Worm (Caenorhabditis elegans) whole organism, L4 larva: ENCODE data around the gene K12H6.6.
A peak's percentile ranks its signal among the peaks of the same experiment; 100 is the strongest.

Source experiments
- F26F4.8 ChIP-seq: fragments of 200-800 bp; sonication (Bioruptor generic); conservative IDR thresholded peaks from 2 replicates; pipeline ENCODE4 v1.3.6; 2022; ENCODE audit warnings: missing genetic modification characterization, missing compliant biosample characterization
- F44E2.7 ChIP-seq: fragments of 200-800 bp; sonication (Bioruptor generic); IDR thresholded peaks from 2 replicates; pipeline ENCODE4 v2.1.2; 2022; ENCODE audit warnings: missing genetic modification characterization, missing compliant biosample characterization
- F49E8.2 ChIP-seq: sonication (generic microtip); optimal IDR thresholded peaks from 2 replicates; lab custom pipeline; 2016; ENCODE audit warnings: missing compliant biosample characterization, mild to moderate bottlenecking, missing genetic modification characterization, borderline replicate concordance
- Y48G9A.11 ChIP-seq: fragments of 200-800 bp; sonication (Bioruptor generic); IDR thresholded peaks from 2 replicates; pipeline ENCODE4 v1.3.6; 2022; ENCODE audit warnings: missing genetic modification reagents, missing genetic modification characterization, missing compliant biosample characterization
- Y5F2A.4 ChIP-seq: fragments of 200-800 bp; sonication (Bioruptor generic); optimal IDR thresholded peaks from 2 replicates; lab custom pipeline; 2018; ENCODE audit warnings: mild to moderate bottlenecking, missing genetic modification characterization, missing compliant biosample characterization
- Y75B8A.6 ChIP-seq: fragments of 200-800 bp; sonication (Bioruptor generic); IDR thresholded peaks from 2 replicates; pipeline ENCODE4 v1.3.6; 2022; ENCODE audit warnings: missing genetic modification reagents, missing genetic modification characterization, missing compliant biosample characterization
- ZK337.2 ChIP-seq: fragments of 200-800 bp; sonication (Bioruptor generic); IDR thresholded peaks from 2 replicates; pipeline ENCODE4 v1.3.6; 2022; ENCODE audit warnings: missing genetic modification reagents, missing genetic modification characterization, missing compliant biosample characterization
- aha-1 ChIP-seq: fragments of 150-350 bp; peaks from one replicate; lab custom pipeline; 2014; ENCODE audit warnings: missing biosample characterization, missing genetic modification characterization
- ceh-28 ChIP-seq: fragments of 150-350 bp; optimal IDR thresholded peaks from 2 replicates; lab custom pipeline; 2014; ENCODE audit warnings: missing biosample characterization, missing genetic modification reagents, missing genetic modification characterization
- ctbp-1 ChIP-seq: fragments of 200-800 bp; sonication (Bioruptor generic); IDR thresholded peaks from 2 replicates; pipeline ENCODE4 v1.3.6; 2022; ENCODE audit warnings: missing genetic modification reagents, missing genetic modification characterization, missing compliant biosample characterization
- dmd-8 ChIP-seq: fragments of 200-800 bp; sonication (Bioruptor generic); IDR thresholded peaks from 2 replicates; pipeline ENCODE4 v1.3.6; 2022; ENCODE audit warnings: missing genetic modification characterization, missing compliant biosample characterization
- fkh-10 ChIP-seq: fragments of 150-350 bp; optimal IDR thresholded peaks from 2 replicates; lab custom pipeline; 2014; ENCODE audit warnings: missing biosample characterization, missing genetic modification reagents, missing genetic modification characterization
- hlh-11 ChIP-seq: fragments of 200-800 bp; sonication (Bioruptor generic); optimal IDR thresholded peaks from 2 replicates; lab custom pipeline; 2018; ENCODE audit warnings: mild to moderate bottlenecking, missing genetic modification characterization, missing compliant biosample characterization
- hlh-30 ChIP-seq: sonication (generic microtip); optimal IDR thresholded peaks from 2 replicates; lab custom pipeline; 2017; ENCODE audit warnings: antibody characterized with exemption, mild to moderate bottlenecking, missing genetic modification characterization, missing compliant biosample characterization; ENCODE audit not compliant: insufficient read depth
- lin-13 ChIP-seq: fragments of 150-350 bp; optimal IDR thresholded peaks from 2 replicates; lab custom pipeline; 2014; ENCODE audit warnings: missing biosample characterization, missing genetic modification reagents, missing genetic modification characterization
- lin-29 ChIP-seq: fragments of 200-800 bp; sonication (Bioruptor generic); IDR thresholded peaks from 2 replicates; pipeline ENCODE4 v1.3.6; 2022; ENCODE audit warnings: missing genetic modification reagents, missing genetic modification characterization, missing compliant biosample characterization
- lin-39 ChIP-seq: fragments of 150-350 bp; optimal IDR thresholded peaks from 2 replicates; lab custom pipeline; 2014; ENCODE audit warnings: missing biosample characterization, missing genetic modification reagents, missing genetic modification characterization
- lir-3 ChIP-seq: sonication (generic microtip); optimal IDR thresholded peaks from 2 replicates; lab custom pipeline; 2016; ENCODE audit warnings: mild to moderate bottlenecking, missing genetic modification characterization, missing compliant biosample characterization
- madf-5 ChIP-seq, 2 experiments: fragments of 200-800 bp; sonication (Bioruptor generic); IDR thresholded peaks; 2 replicates each; pipeline ENCODE4 v1.3.6; 2022; ENCODE audit warnings: missing compliant biosample characterization in 2 of 2, missing genetic modification characterization in 2 of 2
- mdl-1 ChIP-seq, 2 experiments: fragments of 150-350 bp in 1 of 2; sonication (generic microtip) in 1 of 2; optimal IDR thresholded peaks; 2 replicates each; lab custom pipeline; 2014 to 2017; ENCODE audit warnings: missing biosample characterization in 2 of 2, missing genetic modification characterization in 2 of 2
- mes-2 ChIP-seq: sonication (generic microtip); optimal IDR thresholded peaks from 2 replicates; lab custom pipeline; 2016; ENCODE audit warnings: missing genotype, mild to moderate bottlenecking, missing genetic modification characterization, missing compliant biosample characterization; ENCODE audit not compliant: poor library complexity, severe bottlenecking
- mxl-3 ChIP-seq: fragments of 200-800 bp; sonication (Bioruptor generic); optimal IDR thresholded peaks from 2 replicates; lab custom pipeline; 2018; ENCODE audit warnings: mild to moderate bottlenecking, missing genetic modification characterization, missing compliant biosample characterization
- nhr-10 ChIP-seq: fragments of 150-350 bp; optimal IDR thresholded peaks from 2 replicates; lab custom pipeline; 2014; ENCODE audit warnings: missing biosample characterization, missing genetic modification characterization
- nhr-102 ChIP-seq: sonication (generic microtip); optimal IDR thresholded peaks from 2 replicates; lab custom pipeline; 2016; ENCODE audit warnings: mild to moderate bottlenecking, missing genetic modification characterization, moderate library complexity, missing compliant biosample characterization
- nhr-237 ChIP-seq: sonication (generic microtip); optimal IDR thresholded peaks from 2 replicates; lab custom pipeline; 2017; ENCODE audit warnings: missing biosample characterization, missing genetic modification characterization
- nhr-25 ChIP-seq: sonication (generic microtip); optimal IDR thresholded peaks from 2 replicates; lab custom pipeline; 2017; ENCODE audit warnings: missing genetic modification characterization, mild to moderate bottlenecking, missing compliant biosample characterization, antibody characterized with exemption, moderate library complexity, borderline replicate concordance; ENCODE audit not compliant: insufficient read depth
- nhr-28 ChIP-seq: fragments of 150-350 bp; optimal IDR thresholded peaks from 2 replicates; lab custom pipeline; 2014; ENCODE audit warnings: missing biosample characterization, missing genetic modification characterization
- nhr-42 ChIP-seq: fragments of 200-800 bp; sonication (Bioruptor generic); IDR thresholded peaks from 2 replicates; pipeline ENCODE4 v1.3.6; 2022; ENCODE audit warnings: missing genetic modification characterization, missing compliant biosample characterization
- nhr-6 ChIP-seq: fragments of 150-350 bp; optimal IDR thresholded peaks from 2 replicates; lab custom pipeline; 2014; ENCODE audit warnings: missing biosample characterization, missing genetic modification characterization
- nhr-77 ChIP-seq: fragments of 150-350 bp; optimal IDR thresholded peaks from 2 replicates; lab custom pipeline; 2014; ENCODE audit warnings: missing biosample characterization, missing genetic modification characterization
- pha-4 ChIP-seq, 2 experiments: fragments of 150-350 bp in 1 of 2; fragments of 200-800 bp in 1 of 2; sonication (Bioruptor generic) in 1 of 2; IDR thresholded peaks in 1 of 2; optimal IDR thresholded peaks in 1 of 2; 2 replicates each; pipeline versions ENCODE4 v1.3.6 to Lab custom; 2014 to 2022; ENCODE audit warnings: missing genetic modification characterization in 2 of 2, missing genetic modification reagents in 2 of 2, missing biosample characterization in 1 of 2, missing compliant biosample characterization in 1 of 2
- php-3 ChIP-seq: fragments of 200-800 bp; sonication (Bioruptor generic); IDR thresholded peaks from 2 replicates; pipeline ENCODE4 v1.3.6; 2022; ENCODE audit warnings: missing genetic modification reagents, missing genetic modification characterization, missing compliant biosample characterization
- rbr-2 ChIP-seq: sonication (generic microtip); optimal IDR thresholded peaks from 2 replicates; lab custom pipeline; 2016; ENCODE audit warnings: missing genotype, missing genetic modification characterization, missing compliant biosample characterization
- sdz-12 ChIP-seq: fragments of 200-800 bp; sonication (Bioruptor generic); optimal IDR thresholded peaks from 2 replicates; lab custom pipeline; 2018; ENCODE audit warnings: mild to moderate bottlenecking, missing genetic modification characterization, missing compliant biosample characterization
- set-16 ChIP-seq: fragments of 200-800 bp; sonication (Bioruptor generic); IDR thresholded peaks from 2 replicates; pipeline ENCODE4 v1.3.6; 2022; ENCODE audit warnings: missing genetic modification reagents, missing genetic modification characterization, missing compliant biosample characterization
- skn-1 ChIP-seq: fragments of 150-350 bp; optimal IDR thresholded peaks from 2 replicates; lab custom pipeline; 2014; ENCODE audit warnings: missing biosample characterization, missing genetic modification characterization
- spr-1 ChIP-seq: sonication (generic microtip); optimal IDR thresholded peaks from 2 replicates; lab custom pipeline; 2016; ENCODE audit warnings: mild to moderate bottlenecking, missing genetic modification characterization, missing compliant biosample characterization
- tag-97 ChIP-seq: fragments of 200-800 bp; sonication (Bioruptor generic); IDR thresholded peaks from 2 replicates; pipeline ENCODE4 v1.3.6; 2022; ENCODE audit warnings: missing genetic modification characterization, missing compliant biosample characterization
- tra-1 ChIP-seq: fragments of 200-800 bp; sonication (Bioruptor generic); IDR thresholded peaks from 2 replicates; pipeline ENCODE4 v1.3.6; 2022; ENCODE audit warnings: missing genetic modification reagents, missing genetic modification characterization, missing compliant biosample characterization
- unc-130 ChIP-seq: sonication (generic microtip); optimal IDR thresholded peaks from 2 replicates; lab custom pipeline; 2016; ENCODE audit warnings: missing genetic modification reagents, missing genetic modification characterization, missing compliant biosample characterization
- unc-39 ChIP-seq: sonication (generic microtip); optimal IDR thresholded peaks from 2 replicates; lab custom pipeline; 2017; ENCODE audit warnings: missing biosample characterization, missing genetic modification characterization
- vab-7 ChIP-seq: fragments of 200-800 bp; sonication (Bioruptor generic); IDR thresholded peaks from 2 replicates; pipeline ENCODE4 v1.3.6; 2022; ENCODE audit warnings: missing genetic modification reagents, missing genetic modification characterization, missing compliant biosample characterization
- zfp-2 ChIP-seq: sonication (generic microtip); optimal IDR thresholded peaks from 2 replicates; lab custom pipeline; 2016; ENCODE audit warnings: mild to moderate bottlenecking, missing genetic modification characterization, missing compliant biosample characterization
- zip-2 ChIP-seq: fragments of 150-350 bp; optimal IDR thresholded peaks from 2 replicates; lab custom pipeline; 2014; ENCODE audit warnings: missing biosample characterization, missing genetic modification characterization
- ztf-11 ChIP-seq: fragments of 150-350 bp; optimal IDR thresholded peaks from 2 replicates; lab custom pipeline; 2014; ENCODE audit warnings: missing biosample characterization, missing genetic modification characterization
- ztf-7 ChIP-seq: fragments of 150-350 bp; optimal IDR thresholded peaks from 2 replicates; lab custom pipeline; 2014; ENCODE audit warnings: missing biosample characterization, missing genetic modification characterization

Gene K12H6.6

ce11 chrII:2862557-2863035, 31.6 kb upstream of the K12H6.6 start:
- TF ChIP-seq aha-1 (tag; lab: Kevin White, UChicago) (peak; percentile 92), nhr-10 (tag; lab: Kevin White, UChicago) (no peak), ceh-28 (tag; lab: Kevin White, UChicago) (no peak), madf-5 (GFP tag; IDR thresholded peaks at IDR 0.05; lab: Robert Waterston, UW) (no peak)

- TF ChIP-seq unc-130 (GFP tag; lab: Kevin White, UChicago) = no peak
- TF ChIP-seq spr-1 (tag; lab: Kevin White, UChicago) = no peak
- peak; percentile 72 for TF ChIP-seq vab-7 (GFP tag; lab: Robert Waterston, UW)
- peak; percentile 65 for TF ChIP-seq lin-13 (GFP tag; lab: Kevin White, UChicago)
- peak; percentile 60; the same call in 1 of the 2 replicates for TF ChIP-seq tra-1 (GFP tag; lab: Robert Waterston, UW)
- TF ChIP-seq fkh-10 (GFP tag; lab: Kevin White, UChicago) = no peak
- no peak for TF ChIP-seq sdz-12 (GFP tag; lab: Kevin White, UChicago)
- TF ChIP-seq lin-29 (GFP tag; lab: Robert Waterston, UW) = no peak
- TF ChIP-seq nhr-6 (tag; lab: Kevin White, UChicago) = no peak
- peak; percentile 3 for TF ChIP-seq rbr-2
- TF ChIP-seq nhr-237 (tag; lab: Kevin White, UChicago) = no peak
- no peak for TF ChIP-seq F44E2.7 (GFP tag; lab: Robert Waterston, UW)
- no peak for TF ChIP-seq unc-39 (tag; lab: Kevin White, UChicago)
- no peak for TF ChIP-seq zip-2 (tag; lab: Kevin White, UChicago)
- TF ChIP-seq nhr-42 (GFP tag; lab: Robert Waterston, UW) = 0 out of 2 replicates have a peak, but pooled peaks have one; percentile 50
- no peak for TF ChIP-seq skn-1 (tag; lab: Kevin White, UChicago)
- TF ChIP-seq nhr-25 (tag; lab: Kevin White, UChicago) = no peak
- TF ChIP-seq ztf-11 = no peak
- no peak for TF ChIP-seq mdl-1 (tag; optimal IDR thresholded peaks at IDR 0.05; lab: Kevin White, UChicago)
- TF ChIP-seq Y48G9A.11 (GFP tag; lab: Robert Waterston, UW) = 0 out of 2 replicates have a peak, but pooled peaks have one; percentile 33
- TF ChIP-seq pha-4 (GFP tag; IDR thresholded peaks at IDR 0.05; lab: Robert Waterston, UW) = peak; percentile 75; the same call in 1 of the 2 replicates
- no peak for TF ChIP-seq pha-4 (tag; optimal IDR thresholded peaks at IDR 0.05; lab: Kevin White, UChicago)
- no peak for TF ChIP-seq Y5F2A.4
- TF ChIP-seq hlh-30 (tag; lab: Kevin White, UChicago) = no peak
- TF ChIP-seq ctbp-1 (GFP tag; lab: Robert Waterston, UW) = 0 out of 2 replicates have a peak, but pooled peaks have one; percentile 23
- peak; percentile 0 for TF ChIP-seq nhr-102
- TF ChIP-seq zfp-2 (tag; lab: Kevin White, UChicago) = no peak
- TF ChIP-seq ztf-7 (tag; lab: Kevin White, UChicago) = no peak
- TF ChIP-seq mes-2 (tag; lab: Kevin White, UChicago) = peak; percentile 49
- no peak for TF ChIP-seq ceh-28 (tag; lab: Kevin White, UChicago)
- no peak for TF ChIP-seq nhr-10 (tag; lab: Kevin White, UChicago)
- peak; percentile 9 for TF ChIP-seq nhr-28 (tag; lab: Kevin White, UChicago)
- TF ChIP-seq nhr-77 = no peak
- no peak for TF ChIP-seq lir-3 (tag; lab: Kevin White, UChicago)
- no peak for TF ChIP-seq F49E8.2 (tag; lab: Kevin White, UChicago)
- TF ChIP-seq madf-5 (GFP tag; IDR thresholded peaks at IDR 0.05; lab: Robert Waterston, UW) = 0 out of 4 replicates have a peak, but pooled peaks of 1 of the 2 experiments have one; percentile 60
- peak; percentile 42; the same call in 1 of the 2 replicates for TF ChIP-seq ZK337.2
- TF ChIP-seq mxl-3 (GFP tag; lab: Kevin White, UChicago) = no peak
- peak; percentile 71 for TF ChIP-seq set-16 (GFP tag; lab: Robert Waterston, UW)
- TF ChIP-seq tag-97 (GFP tag; lab: Robert Waterston, UW) = no peak
- TF ChIP-seq dmd-8 (GFP tag; lab: Robert Waterston, UW) = peak; percentile 76
- peak; percentile 14 for TF ChIP-seq hlh-11 (tag; lab: Kevin White, UChicago)
- no peak for TF ChIP-seq lin-39 (tag; lab: Kevin White, UChicago)
- no peak for TF ChIP-seq Y75B8A.6 (GFP tag; lab: Robert Waterston, UW)
- TF ChIP-seq F26F4.8 (GFP tag; lab: Robert Waterston, UW) = 0 out of 2 replicates have a peak, but pooled peaks have one; percentile 25
- TF ChIP-seq php-3 (GFP tag; lab: Robert Waterston, UW) = 0 out of 2 replicates have a peak, but pooled peaks have one; percentile 16
These were observed 30.5 kb upstream of the K12H6.6 start for ce11 chrII:2861385-2862099.
